Fruit fly (Drosophila melanogaster) whole organism, embryonic: Measurements from ENCODE around the gene Ca-Ma2d.
A peak's percentile ranks its signal among the peaks of the same experiment; 100 is the strongest.

ENCODE experiments used
- Ada2b ChIP-seq: fragments of 200-800 bp; sonication (Bioruptor generic); IDR thresholded peaks from 2 replicates; pipeline ENCODE4 v1.3.6; 2022; ENCODE audit warnings: missing biosample characterization, missing genetic modification characterization
- Asciz ChIP-seq: fragments of 200-800 bp; sonication (Bioruptor generic); optimal IDR thresholded peaks from 2 replicates; lab custom pipeline; 2017; ENCODE audit warnings: missing biosample characterization, mild to moderate bottlenecking, missing genetic modification characterization, missing genetic modification reagents
- C15 ChIP-seq: fragments of 200-800 bp; sonication (Bioruptor generic); IDR thresholded peaks from 3 replicates; pipeline ENCODE4 v1.3.6; 2022; ENCODE audit warnings: missing biosample characterization, missing genetic modification characterization
- CG10565 ChIP-seq: fragments of 200-800 bp; sonication (Bioruptor generic); optimal IDR thresholded peaks from 3 replicates; lab custom pipeline; 2016; ENCODE audit warnings: missing biosample characterization, mild to moderate bottlenecking, missing genetic modification characterization
- CG11456 ChIP-seq: fragments of 200-800 bp; sonication (Bioruptor generic); IDR thresholded peaks from 3 replicates; pipeline ENCODE4 v1.3.6; 2022; ENCODE audit warnings: missing biosample characterization, missing genetic modification characterization
- CG12942 ChIP-seq: fragments of 200-800 bp; sonication (Bioruptor generic); optimal IDR thresholded peaks from 3 replicates; lab custom pipeline; 2016; ENCODE audit warnings: missing biosample characterization, missing genetic modification characterization
- CG13424 ChIP-seq: fragments of 200-800 bp; sonication (Bioruptor generic); optimal IDR thresholded peaks from 2 replicates; lab custom pipeline; 2019; ENCODE audit warnings: missing biosample characterization, mild to moderate bottlenecking, missing genetic modification characterization, moderate library complexity
- CG14441 ChIP-seq: fragments of 200-800 bp; sonication (Bioruptor generic); IDR thresholded peaks from 2 replicates; pipeline ENCODE4 v1.3.6; 2022; ENCODE audit warnings: missing biosample characterization, missing genetic modification characterization
- CG14667 ChIP-seq: fragments of 200-800 bp; sonication (Bioruptor generic); IDR thresholded peaks from 2 replicates; pipeline ENCODE4 v1.3.6; 2022; ENCODE audit warnings: missing biosample characterization, missing genetic modification characterization
- CG15479 ChIP-seq: fragments of 200-800 bp; sonication (Bioruptor generic); optimal IDR thresholded peaks from 3 replicates; lab custom pipeline; 2019; ENCODE audit warnings: missing biosample characterization, mild to moderate bottlenecking, missing genetic modification characterization, moderate library complexity
- CG1603 ChIP-seq: fragments of 200-800 bp; sonication (Bioruptor generic); optimal IDR thresholded peaks from 2 replicates; lab custom pipeline; 2019; ENCODE audit warnings: missing biosample characterization, mild to moderate bottlenecking, missing genetic modification characterization, moderate library complexity
- CG17361 ChIP-seq: fragments of 200-800 bp; sonication (Bioruptor generic); IDR thresholded peaks from 3 replicates; pipeline ENCODE4 v1.3.6; 2022; ENCODE audit warnings: missing biosample characterization, missing genetic modification characterization
- CG17385 ChIP-seq: fragments of 200-800 bp; sonication (Bioruptor generic); optimal IDR thresholded peaks from 3 replicates; lab custom pipeline; 2018; ENCODE audit warnings: missing biosample characterization, mild to moderate bottlenecking, missing genetic modification characterization
- CG2202 ChIP-seq: fragments of 200-800 bp; sonication (Bioruptor generic); optimal IDR thresholded peaks from 2 replicates; lab custom pipeline; 2018; ENCODE audit warnings: missing biosample characterization, mild to moderate bottlenecking, missing genetic modification characterization
- CG2889 ChIP-seq: fragments of 200-800 bp; sonication (Bioruptor generic); IDR thresholded peaks from 3 replicates; pipeline ENCODE4 v1.3.6; 2022; ENCODE audit warnings: missing biosample characterization, missing genetic modification characterization
- CG34224 ChIP-seq: fragments of 200-800 bp; sonication (Bioruptor generic); IDR thresholded peaks from 3 replicates; pipeline ENCODE4 v1.3.6; 2022; ENCODE audit warnings: missing biosample characterization, missing genetic modification characterization; ENCODE audit not compliant: partially characterized antibody
- CG3847 ChIP-seq: fragments of 200-800 bp; sonication (Bioruptor generic); IDR thresholded peaks from 2 replicates; pipeline ENCODE4 v1.3.6; 2022; ENCODE audit warnings: missing biosample characterization, missing genetic modification characterization
- CG3995 ChIP-seq: fragments of 200-800 bp; sonication (Bioruptor generic); optimal IDR thresholded peaks from 3 replicates; lab custom pipeline; 2016; ENCODE audit warnings: missing biosample characterization, missing genetic modification characterization
- CG43689 ChIP-seq: fragments of 200-800 bp; sonication (Bioruptor generic); IDR thresholded peaks from 2 replicates; pipeline ENCODE4 v1.3.6; 2022; ENCODE audit warnings: missing biosample characterization, missing genetic modification characterization
- CG8478 ChIP-seq: fragments of >200 bp; optimal IDR thresholded peaks from 2 replicates; lab custom pipeline; 2018
- D ChIP-seq, 2 experiments: fragments of 200-800 bp in 1 of 2; fragments of >200 bp in 1 of 2; sonication (Bioruptor generic) in 1 of 2; optimal IDR thresholded peaks; 2 replicates in 1 of 2; 3 replicates in 1 of 2; lab custom pipeline; 2017; ENCODE audit warnings: mild to moderate bottlenecking in 1 of 2, missing biosample characterization in 1 of 2, missing genetic modification characterization in 1 of 2, missing genetic modification reagents in 1 of 2
- D19B ChIP-seq: fragments of 200-800 bp; sonication (Bioruptor generic); optimal IDR thresholded peaks from 2 replicates; lab custom pipeline; 2017; ENCODE audit warnings: missing biosample characterization, mild to moderate bottlenecking, missing genetic modification characterization
- Dip2 ChIP-seq: fragments of 200-800 bp; sonication (Bioruptor generic); IDR thresholded peaks from 2 replicates; pipeline ENCODE4 v1.3.6; 2022; ENCODE audit warnings: missing biosample characterization, missing genetic modification characterization
- Doc2 ChIP-seq: fragments of 200-800 bp; sonication (Bioruptor generic); IDR thresholded peaks from 2 replicates; pipeline ENCODE4 v1.3.6; 2022; ENCODE audit warnings: missing biosample characterization, missing genetic modification characterization
- E2f1 ChIP-seq: fragments of 200-800 bp; sonication (Bioruptor generic); IDR thresholded peaks from 2 replicates; pipeline ENCODE4 v1.3.6; 2022; ENCODE audit warnings: missing biosample characterization, missing genetic modification characterization
- ERR ChIP-seq: fragments of 200-800 bp; sonication (Bioruptor generic); optimal IDR thresholded peaks from 2 replicates; lab custom pipeline; 2016; ENCODE audit warnings: missing biosample characterization, missing genetic modification characterization
- Elba2 ChIP-seq: fragments of 200-800 bp; sonication (Bioruptor generic); optimal IDR thresholded peaks from 3 replicates; lab custom pipeline; 2016; ENCODE audit warnings: missing biosample characterization, missing genetic modification characterization
- Lim3 ChIP-seq: fragments of 200-800 bp; sonication (Bioruptor generic); IDR thresholded peaks from 2 replicates; pipeline ENCODE4 v1.3.6; 2022; ENCODE audit warnings: missing biosample characterization, missing genetic modification characterization
- MESR4 ChIP-seq: fragments of 200-800 bp; sonication (Bioruptor generic); optimal IDR thresholded peaks from 2 replicates; lab custom pipeline; 2018; ENCODE audit warnings: missing biosample characterization, mild to moderate bottlenecking, missing genetic modification characterization, moderate library complexity
- Meics ChIP-seq: fragments of 200-800 bp; sonication (Bioruptor generic); optimal IDR thresholded peaks from 2 replicates; lab custom pipeline; 2017; ENCODE audit warnings: missing biosample characterization, mild to moderate bottlenecking, missing genetic modification characterization
- NFAT ChIP-seq: fragments of 200-800 bp; sonication (Bioruptor generic); IDR thresholded peaks from 2 replicates; pipeline ENCODE4 v1.3.6; 2022; ENCODE audit warnings: missing biosample characterization, missing genetic modification characterization
- NK7.1 ChIP-seq: fragments of 200-800 bp; sonication (Bioruptor generic); optimal IDR thresholded peaks from 3 replicates; lab custom pipeline; 2016; ENCODE audit warnings: missing biosample characterization, missing genetic modification characterization
- Oaz ChIP-seq: fragments of 200-800 bp; sonication (Bioruptor generic); IDR thresholded peaks from 2 replicates; pipeline ENCODE4 v1.3.6; 2022; ENCODE audit warnings: missing biosample characterization, missing genetic modification characterization
- Rx ChIP-seq: fragments of 200-800 bp; sonication (Bioruptor generic); IDR thresholded peaks from 2 replicates; pipeline ENCODE4 v1.3.6; 2022; ENCODE audit warnings: missing biosample characterization, missing genetic modification characterization
- Xbp1 ChIP-seq: fragments of 200-800 bp; sonication (Bioruptor generic); optimal IDR thresholded peaks from 3 replicates; lab custom pipeline; 2016; ENCODE audit warnings: missing biosample characterization, mild to moderate bottlenecking, missing genetic modification characterization
- ash1 ChIP-seq: fragments of 200-800 bp; sonication (Bioruptor generic); optimal IDR thresholded peaks from 2 replicates; lab custom pipeline; 2018; ENCODE audit warnings: missing biosample characterization, mild to moderate bottlenecking, missing genetic modification characterization
- ato ChIP-seq: fragments of 200-800 bp; sonication (Bioruptor generic); IDR thresholded peaks from 2 replicates; pipeline ENCODE4 v1.3.6; 2022; ENCODE audit warnings: missing biosample characterization, missing genetic modification characterization; ENCODE audit not compliant: partially characterized antibody
- bab2 ChIP-seq: fragments of 200-800 bp; sonication (Bioruptor generic); optimal IDR thresholded peaks from 2 replicates; lab custom pipeline; 2016; ENCODE audit warnings: missing biosample characterization, missing genetic modification characterization
- cad ChIP-seq: fragments of >200 bp; optimal IDR thresholded peaks from 2 replicates; lab custom pipeline; 2017; ENCODE audit warnings: missing biosample characterization, missing genetic modification characterization
- cg ChIP-seq: fragments of 200-800 bp; sonication (Bioruptor generic); optimal IDR thresholded peaks from 3 replicates; lab custom pipeline; 2019; ENCODE audit warnings: missing biosample characterization, mild to moderate bottlenecking, missing genetic modification characterization, moderate library complexity
- ci ChIP-seq: fragments of 200-800 bp; sonication (Bioruptor generic); IDR thresholded peaks from 3 replicates; pipeline ENCODE4 v1.3.6; 2022; ENCODE audit warnings: missing biosample characterization, missing genetic modification characterization
- exex ChIP-seq: fragments of 200-800 bp; sonication (Bioruptor generic); optimal IDR thresholded peaks from 4 replicates; lab custom pipeline; 2018; ENCODE audit warnings: missing biosample characterization, mild to moderate bottlenecking, missing genetic modification characterization, moderate library complexity
- jing ChIP-seq: fragments of 200-800 bp; sonication (Bioruptor generic); optimal IDR thresholded peaks from 2 replicates; lab custom pipeline; 2018; ENCODE audit warnings: missing biosample characterization, mild to moderate bottlenecking, missing genetic modification characterization
- nom ChIP-seq: fragments of 200-800 bp; sonication (Bioruptor generic); optimal IDR thresholded peaks from 2 replicates; lab custom pipeline; 2017; ENCODE audit warnings: missing biosample characterization, missing genetic modification characterization, mild to moderate bottlenecking, moderate library complexity, missing genetic modification reagents
- pb ChIP-seq: fragments of 200-800 bp; sonication (Bioruptor generic); optimal IDR thresholded peaks from 3 replicates; lab custom pipeline; 2016; ENCODE audit warnings: missing biosample characterization, missing genetic modification characterization
- prd ChIP-seq, 3 experiments: fragments of >200 bp in 2 of 3; fragments of 200-800 bp in 1 of 3; sonication (Bioruptor generic) in 1 of 3; optimal IDR thresholded peaks in 2 of 3; IDR thresholded peaks in 1 of 3; 2 replicates in 2 of 3; 3 replicates in 1 of 3; pipeline versions ENCODE4 v1.3.6 to Lab custom; 2017 to 2022; ENCODE audit warnings: missing biosample characterization in 1 of 3, missing genetic modification characterization in 1 of 3
- pros ChIP-seq: fragments of 200-800 bp; sonication (Bioruptor generic); optimal IDR thresholded peaks from 3 replicates; lab custom pipeline; 2019; ENCODE audit warnings: missing biosample characterization, mild to moderate bottlenecking, missing genetic modification characterization, moderate library complexity
- ranshi ChIP-seq: fragments of 200-800 bp; sonication (Bioruptor generic); IDR thresholded peaks from 2 replicates; pipeline ENCODE4 v1.3.6; 2022; ENCODE audit warnings: missing biosample characterization, missing genetic modification characterization
- row ChIP-seq: fragments of 200-800 bp; sonication (Bioruptor generic); IDR thresholded peaks from 3 replicates; pipeline ENCODE4 v1.3.6; 2022; ENCODE audit warnings: missing biosample characterization, missing genetic modification characterization
- sens-2 ChIP-seq: fragments of 200-800 bp; sonication (Bioruptor generic); IDR thresholded peaks from 2 replicates; pipeline ENCODE4 v1.3.6; 2022; ENCODE audit warnings: missing biosample characterization, missing genetic modification characterization
- sna ChIP-seq: fragments of 200-800 bp; sonication (Bioruptor generic); IDR thresholded peaks from 2 replicates; pipeline ENCODE4 v1.3.6; 2022; ENCODE audit warnings: missing biosample characterization, missing genetic modification characterization; ENCODE audit not compliant: partially characterized antibody

Ca-Ma2d gene

dm6 chr2L:16275809-16276178 lies 44.5 kb downstream of the Ca-Ma2d start (continued):
- TF ChIP-seq ci (GFP tag; lab: Robert Waterston, UW) (peak; percentile 60; the same call in 1 of the 3 replicates), CG14667 (GFP tag; lab: Robert Waterston, UW) (no peak), C15 (no peak), CG8478 (no peak), ash1 (no peak), Asciz (GFP tag; lab: Kevin White, UChicago) (peak; percentile 40), Rx (GFP tag; lab: Robert Waterston, UW) (no peak), CG14441 (GFP tag; lab: Robert Waterston, UW) (0 out of 2 replicates have a peak, but pooled peaks have one; percentile 27), cg (no peak), MESR4 (no peak), cad (GFP tag; lab: Kevin White, UChicago) (no peak), bab2 (GFP tag; lab: Kevin White, UChicago) (peak; percentile 16), ranshi (GFP tag; lab: Robert Waterston, UW) (0 out of 2 replicates have a peak, but pooled peaks have one; percentile 18), Lim3 (GFP tag; lab: Robert Waterston, UW) (no peak), sens-2 (GFP tag; lab: Robert Waterston, UW) (no peak), D19B (GFP tag; lab: Kevin White, UChicago) (peak; percentile 36), Xbp1 (peak; percentile 32), CG43689 (GFP tag; lab: Robert Waterston, UW) (no peak), ERR (GFP tag; lab: Kevin White, UChicago) (no peak), Dip2 (no peak), nom (GFP tag; lab: Kevin White, UChicago) (no peak), CG13424 (tag; lab: Kevin White, UChicago) (peak; percentile 28), CG34224 (GFP tag; lab: Robert Waterston, UW) (no peak), Oaz (GFP tag; lab: Robert Waterston, UW) (no peak), ato (no peak), Meics (GFP tag; lab: Kevin White, UChicago) (peak; percentile 73), prd (optimal IDR thresholded peaks at IDR 0.05; lab: Kevin White, UChicago) (no peak), prd (GFP tag; IDR thresholded peaks at IDR 0.05; lab: Robert Waterston, UW) (peak; percentile 45; the same call in 1 of the 3 replicates), CG15479 (no peak), Ada2b (peak; percentile 36; the same call in 1 of the 2 replicates), NK7.1 (GFP tag; lab: Kevin White, UChicago) (no peak), E2f1 (GFP tag; lab: Robert Waterston, UW) (peak; percentile 15; the same call in 1 of the 2 replicates), D (optimal IDR thresholded peaks at IDR 0.05; lab: Kevin White, UChicago) (no peak), D (GFP tag; optimal IDR thresholded peaks at IDR 0.05; lab: Kevin White, UChicago) (peak; percentile 22), jing (GFP tag; lab: Kevin White, UChicago) (peak; percentile 33), sna (GFP tag; lab: Robert Waterston, UW) (no peak), CG2202 (tag; lab: Kevin White, UChicago) (no peak), row (GFP tag; lab: Robert Waterston, UW) (peak; percentile 44; the same call in 1 of the 3 replicates), NFAT (no peak), Doc2 (GFP tag; lab: Robert Waterston, UW) (no peak), pb (GFP tag; lab: Kevin White, UChicago) (no peak), exex (tag; lab: Kevin White, UChicago) (peak; percentile 4), CG2889 (GFP tag; lab: Robert Waterston, UW) (no peak), CG10565 (GFP tag; lab: Kevin White, UChicago) (no peak), pros (GFP tag; lab: Kevin White, UChicago) (no peak), CG17361 (GFP tag; lab: Robert Waterston, UW) (peak; percentile 56; the same call in 2 of the 3 replicates), CG12942 (GFP tag; lab: Kevin White, UChicago) (no peak), CG1603 (tag; lab: Kevin White, UChicago) (peak; percentile 19), CG3847 (GFP tag; lab: Robert Waterston, UW) (no peak; the same call in 1 of the 2 replicates), CG17385 (GFP tag; lab: Kevin White, UChicago) (peak; percentile 43), CG3995 (GFP tag; lab: Kevin White, UChicago) (no peak), Elba2 (GFP tag; lab: Kevin White, UChicago) (no peak), CG11456 (GFP tag; lab: Robert Waterston, UW) (0 out of 3 replicates have a peak, but pooled peaks have one; percentile 18)
